Fruit fly (Drosophila melanogaster) Kc167 (cell line): ENCODE results near the gene SH3PX1.

ENCODE experiments used
- Myc ChIP-seq: fragments of >200 bp; optimal IDR thresholded peaks from 2 replicates; lab custom pipeline; 2017; ENCODE audit warnings: missing external identifiers
- Sin3A ChIP-seq: fragments of >200 bp; optimal IDR thresholded peaks from 2 replicates; lab custom pipeline; 2018; ENCODE audit warnings: missing external identifiers
- h ChIP-seq: fragments of >200 bp; optimal IDR thresholded peaks from 3 replicates; lab custom pipeline; 2018; ENCODE audit warnings: missing external identifiers
- insv ChIP-seq: fragments of >200 bp; optimal IDR thresholded peaks from 3 replicates; lab custom pipeline; 2018; ENCODE audit warnings: missing external identifiers
- psq ChIP-seq: fragments of >200 bp; optimal IDR thresholded peaks from 2 replicates; lab custom pipeline; 2017; ENCODE audit warnings: missing external identifiers
- ttk ChIP-seq: sonication (Bioruptor generic); optimal IDR thresholded peaks from 2 replicates; lab custom pipeline; 2017; ENCODE audit warnings: missing external identifiers

The SH3PX1 gene

dm6 chr3L:9692234-9692891, 21.3 kb downstream of the SH3PX1 start:
- TF ChIP-seq insv (lab: Kevin White, UChicago) (no peak), ttk (no peak), Myc (lab: Kevin White, UChicago) (no peak), psq (no peak), h (no peak), Sin3A (lab: Kevin White, UChicago) (no peak)

DNA sequence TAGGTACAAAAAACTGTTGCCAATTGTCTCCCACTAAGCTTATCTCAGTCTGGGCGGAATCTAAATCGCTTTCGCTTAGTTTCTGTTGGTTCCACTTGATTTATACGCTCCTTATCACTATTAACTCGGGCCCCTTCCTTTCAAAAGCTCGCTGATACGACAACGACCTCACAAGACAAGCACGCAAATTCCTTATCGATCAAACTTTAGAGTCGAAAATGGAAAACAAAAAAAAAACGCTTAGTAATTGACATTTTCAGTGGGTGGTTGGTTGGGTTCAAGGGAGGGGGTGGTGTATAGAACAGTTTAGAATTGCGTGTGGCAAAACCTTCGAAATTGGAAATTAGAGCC, 22.2 kb downstream of the SH3PX1 start:
- TF ChIP-seq Sin3A (lab: Kevin White, UChicago) (no peak), insv (lab: Kevin White, UChicago) (no peak), h (no peak)

DNA sequence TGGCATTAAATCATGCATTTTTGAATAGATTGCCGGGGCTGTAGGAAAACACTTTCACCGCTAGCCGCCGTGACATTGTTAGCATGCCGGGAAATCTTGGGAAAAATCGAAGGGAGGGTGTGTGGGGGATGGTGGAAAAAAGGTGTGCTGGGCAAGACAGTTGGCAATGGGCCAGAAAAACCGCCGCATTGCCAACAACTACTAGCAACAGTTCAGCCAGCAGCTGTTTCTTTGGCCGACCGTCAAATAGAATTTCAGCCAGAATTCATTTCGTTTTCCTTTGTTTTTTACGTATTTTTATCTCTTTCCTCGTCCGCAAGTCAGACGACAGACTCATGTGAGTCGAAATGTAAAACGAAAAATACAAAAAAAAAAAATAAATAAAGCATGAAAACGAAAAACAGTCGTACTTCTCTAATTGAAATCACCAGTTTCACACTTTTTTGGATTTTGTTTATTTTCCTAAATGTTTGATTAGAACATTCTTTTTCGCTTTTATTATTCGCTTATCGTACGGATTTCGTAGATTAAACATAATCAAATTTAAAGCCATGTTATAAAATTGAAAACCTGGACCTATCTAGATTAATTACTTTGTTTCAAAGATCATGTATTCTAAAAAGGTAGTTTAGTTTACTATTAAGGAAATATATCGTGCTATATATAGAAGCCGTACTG, 22.7 kb downstream of the SH3PX1 start:
- no peak for TF ChIP-seq insv (lab: Kevin White, UChicago)
- no peak for TF ChIP-seq h
- no peak for TF ChIP-seq Sin3A (lab: Kevin White, UChicago)
- TF ChIP-seq Myc (lab: Kevin White, UChicago), result no peak
- TF ChIP-seq psq, result no peak
- no peak for TF ChIP-seq ttk

- no peak for TF ChIP-seq h
- no peak for TF ChIP-seq Sin3A (lab: Kevin White, UChicago)
- TF ChIP-seq ttk, result no peak
- no peak for TF ChIP-seq Myc (lab: Kevin White, UChicago)
- no peak for TF ChIP-seq psq
- TF ChIP-seq insv (lab: Kevin White, UChicago), result no peak
Observed at dm6 chr3L:9689809-9690208, 23.8 kb downstream of the SH3PX1 start.

DNA sequence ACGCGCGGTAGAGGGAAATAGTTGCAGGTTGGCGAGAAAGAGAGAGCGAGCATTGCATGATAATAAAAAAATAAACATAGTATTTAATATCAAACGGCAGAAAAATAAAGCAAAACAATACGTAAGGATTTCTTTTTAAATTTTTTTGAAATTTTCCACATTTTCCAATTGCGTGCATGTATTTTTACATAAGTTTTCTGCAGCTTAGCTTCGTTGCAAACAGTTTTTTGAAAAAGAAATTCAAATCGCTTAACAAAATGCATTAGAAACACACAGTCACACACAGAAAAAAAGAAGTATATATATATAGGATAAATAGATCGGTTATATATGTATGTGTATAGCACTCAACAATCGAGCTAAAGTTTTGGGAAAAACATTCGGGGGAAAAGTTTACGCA, 25.0 kb downstream of the SH3PX1 start:
- TF ChIP-seq ttk, result no peak
- no peak for TF ChIP-seq h
- TF ChIP-seq insv (lab: Kevin White, UChicago), result no peak
- TF ChIP-seq psq, result no peak
- no peak for TF ChIP-seq Myc (lab: Kevin White, UChicago)
- TF ChIP-seq Sin3A (lab: Kevin White, UChicago), result no peak

dm6 chr3L:9687536-9687935, 26.1 kb downstream of the SH3PX1 start:
- TF ChIP-seq insv (lab: Kevin White, UChicago) (no peak), Myc (lab: Kevin White, UChicago) (no peak), Sin3A (lab: Kevin White, UChicago) (no peak), psq (no peak), h (no peak), ttk (no peak)

- TF ChIP-seq Sin3A (lab: Kevin White, UChicago) (no peak), Myc (lab: Kevin White, UChicago) (no peak), psq (no peak), ttk (no peak), insv (lab: Kevin White, UChicago) (no peak), h (no peak)
Observed at dm6 chr3L:9684871-9685270, 28.8 kb downstream of the SH3PX1 start, which contains the start of gene CG16719. Gene CG16719, plus strand, starts transcription at chr3L:9685171.

- TF ChIP-seq Sin3A (lab: Kevin White, UChicago) (no peak), insv (lab: Kevin White, UChicago) (no peak), Myc (lab: Kevin White, UChicago) (no peak), ttk (no peak), h (no peak)
Observed at dm6 chr3L:9680968-9681367, 32.7 kb downstream of the SH3PX1 start, which contains the start of gene alphaTub67C. Gene alphaTub67C, plus strand, starts transcription at chr3L:9681268.

- TF ChIP-seq h (no peak), Sin3A (lab: Kevin White, UChicago) (no peak), psq (no peak), Myc (lab: Kevin White, UChicago) (no peak), insv (lab: Kevin White, UChicago) (no peak), ttk (no peak)
Observed at dm6 chr3L:9678994-9679393, 34.6 kb downstream of the SH3PX1 start, which contains the start of the genes fry and CG16717. Gene fry, minus strand, starts transcription at chr3L:9679103. Gene CG16717, plus strand, starts transcription at chr3L:9679201.

dm6 chr3L:9678007-9678497, 35.6 kb downstream of the SH3PX1 start:
- TF ChIP-seq Sin3A (lab: Kevin White, UChicago), result no peak
- TF ChIP-seq Myc (lab: Kevin White, UChicago), result no peak
- TF ChIP-seq ttk, result no peak
- no peak for TF ChIP-seq insv (lab: Kevin White, UChicago)
- no peak for TF ChIP-seq psq
- no peak for TF ChIP-seq h

DNA sequence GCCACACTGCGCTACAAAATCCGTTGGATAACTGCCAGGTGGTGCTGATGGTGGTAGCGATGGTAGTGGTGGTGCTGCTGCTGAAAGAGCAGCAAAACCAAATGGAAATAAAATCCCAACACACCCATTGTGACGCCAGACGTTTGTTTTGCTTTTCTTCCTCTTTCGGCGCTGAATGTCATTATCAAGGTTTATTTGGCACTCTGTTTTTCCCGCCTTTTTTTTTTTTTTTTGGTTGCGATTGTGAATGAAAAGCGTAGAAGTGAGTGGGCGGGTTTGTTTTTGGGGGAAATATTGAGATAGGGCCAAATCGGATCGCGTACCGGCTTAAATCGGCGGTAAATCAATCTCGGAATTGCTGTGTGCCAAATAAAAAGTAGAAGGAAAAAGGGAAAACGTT, 36.4 kb downstream of the SH3PX1 start:
- TF ChIP-seq Myc (lab: Kevin White, UChicago) (no peak), Sin3A (lab: Kevin White, UChicago) (no peak), h (no peak), insv (lab: Kevin White, UChicago) (no peak), psq (no peak), ttk (no peak)

dm6 chr3L:9675528-9675963, 38.1 kb downstream of the SH3PX1 start:
- TF ChIP-seq insv (lab: Kevin White, UChicago) (no peak), Myc (lab: Kevin White, UChicago) (no peak), ttk (no peak), Sin3A (lab: Kevin White, UChicago) (no peak), psq (no peak)

DNA sequence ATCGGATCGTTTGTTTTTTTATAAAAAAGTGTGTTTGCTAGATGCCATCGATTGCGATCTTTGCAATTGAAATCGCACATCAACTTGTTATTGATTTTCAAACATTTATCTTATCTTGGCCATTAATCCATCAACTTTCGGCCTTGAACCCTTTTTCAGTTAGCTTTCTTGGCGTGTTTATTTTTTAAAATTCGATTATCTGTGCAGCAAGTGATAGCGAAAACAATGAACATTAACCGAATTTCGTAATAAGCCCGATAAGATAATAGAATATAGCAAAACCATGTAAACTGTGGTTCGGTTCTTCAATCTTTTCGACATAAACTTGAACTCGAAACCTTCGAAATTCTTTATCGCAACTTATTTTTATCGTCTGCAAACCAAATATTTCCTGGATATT, 39.3 kb downstream of the SH3PX1 start:
- TF ChIP-seq Sin3A (lab: Kevin White, UChicago) (no peak), Myc (lab: Kevin White, UChicago) (no peak), ttk (no peak), insv (lab: Kevin White, UChicago) (no peak), h (no peak), psq (no peak)
